Worm (Caenorhabditis elegans) whole organism, late embryonic: Measurements from ENCODE around the gene cogc-8.

Experiments
- F13H6.1 ChIP-seq: sonication (generic microtip); optimal IDR thresholded peaks from 2 replicates; lab custom pipeline; 2016; ENCODE audit warnings: missing genetic modification characterization, missing compliant biosample characterization
- K02D7.2 ChIP-seq: sonication (generic microtip); optimal IDR thresholded peaks from 2 replicates; lab custom pipeline; 2017; ENCODE audit warnings: mild to moderate bottlenecking, missing genetic modification characterization, missing compliant biosample characterization
- T23F11.4 ChIP-seq: fragments of 200-800 bp; sonication (Bioruptor generic); optimal IDR thresholded peaks from 2 replicates; lab custom pipeline; 2018; ENCODE audit warnings: mild to moderate bottlenecking, missing genetic modification characterization, missing compliant biosample characterization
- Y22D7AL.16 ChIP-seq: sonication (generic microtip); optimal IDR thresholded peaks from 2 replicates; lab custom pipeline; 2016; ENCODE audit warnings: missing genetic modification characterization, missing compliant biosample characterization
- ahr-1 ChIP-seq: sonication (generic microtip); optimal IDR thresholded peaks from 2 replicates; lab custom pipeline; 2016; ENCODE audit warnings: missing genetic modification characterization, missing compliant biosample characterization
- ama-1 ChIP-seq: fragments of 150-350 bp; optimal IDR thresholded peaks from 2 replicates; lab custom pipeline; 2014
- ceh-14 ChIP-seq: sonication (generic microtip); optimal IDR thresholded peaks from 2 replicates; lab custom pipeline; 2016; ENCODE audit warnings: missing genotype, missing genetic modification characterization, missing compliant biosample characterization
- ceh-18 ChIP-seq: sonication (generic microtip); optimal IDR thresholded peaks from 2 replicates; lab custom pipeline; 2016; ENCODE audit warnings: missing genetic modification characterization, missing compliant biosample characterization
- ceh-19 ChIP-seq: fragments of 200-800 bp; sonication (Bioruptor generic); optimal IDR thresholded peaks from 2 replicates; lab custom pipeline; 2018; ENCODE audit warnings: mild to moderate bottlenecking, missing genetic modification characterization, missing compliant biosample characterization
- ceh-24 ChIP-seq: sonication (generic microtip); optimal IDR thresholded peaks from 2 replicates; lab custom pipeline; 2016; ENCODE audit warnings: mild to moderate bottlenecking, missing genetic modification characterization, missing compliant biosample characterization
- ceh-30 ChIP-seq: fragments of 150-350 bp; optimal IDR thresholded peaks from 2 replicates; lab custom pipeline; 2014; ENCODE audit warnings: missing biosample characterization, missing genetic modification characterization
- ceh-31 ChIP-seq: sonication (generic microtip); optimal IDR thresholded peaks from 2 replicates; lab custom pipeline; 2016; ENCODE audit warnings: missing genetic modification characterization, missing compliant biosample characterization
- ceh-45 ChIP-seq: fragments of 200-800 bp; sonication (Bioruptor generic); IDR thresholded peaks from 2 replicates; pipeline ENCODE4 v1.3.6; 2022; ENCODE audit warnings: missing genetic modification reagents, missing genetic modification characterization, missing compliant biosample characterization
- ceh-48 ChIP-seq: sonication (generic microtip); optimal IDR thresholded peaks from 2 replicates; lab custom pipeline; 2016; ENCODE audit warnings: missing genetic modification characterization, inconsistent platforms, missing compliant biosample characterization
- ceh-6 ChIP-seq: fragments of 200-800 bp; sonication (Bioruptor generic); optimal IDR thresholded peaks from 2 replicates; lab custom pipeline; 2018; ENCODE audit warnings: mild to moderate bottlenecking, missing genetic modification characterization, missing compliant biosample characterization
- dmd-4 ChIP-seq: sonication (generic microtip); optimal IDR thresholded peaks from 2 replicates; lab custom pipeline; 2016; ENCODE audit warnings: borderline replicate concordance, missing genetic modification characterization, missing compliant biosample characterization
- dve-1 ChIP-seq: sonication (generic microtip); optimal IDR thresholded peaks from 2 replicates; lab custom pipeline; 2017; ENCODE audit warnings: antibody characterized with exemption, mild to moderate bottlenecking, missing genetic modification characterization, missing compliant biosample characterization
- elt-2 ChIP-seq: sonication (generic microtip); optimal IDR thresholded peaks from 2 replicates; lab custom pipeline; 2016; ENCODE audit warnings: missing genetic modification reagents, missing genetic modification characterization, missing compliant biosample characterization
- elt-4 ChIP-seq: sonication (generic microtip); optimal IDR thresholded peaks from 2 replicates; lab custom pipeline; 2016; ENCODE audit warnings: missing genetic modification characterization, missing compliant biosample characterization
- eyg-1 ChIP-seq: sonication (generic microtip); optimal IDR thresholded peaks from 2 replicates; lab custom pipeline; 2016; ENCODE audit warnings: missing genotype, missing genetic modification characterization, missing compliant biosample characterization
- fkh-10 ChIP-seq: fragments of 150-350 bp; optimal IDR thresholded peaks from 2 replicates; lab custom pipeline; 2014; ENCODE audit warnings: missing biosample characterization, missing genetic modification reagents, missing genetic modification characterization
- gmeb-2 ChIP-seq: sonication (generic microtip); optimal IDR thresholded peaks from 2 replicates; lab custom pipeline; 2016; ENCODE audit warnings: missing genetic modification characterization, inconsistent platforms, missing compliant biosample characterization
- hlh-13 ChIP-seq: fragments of 200-800 bp; sonication (Bioruptor generic); optimal IDR thresholded peaks from 2 replicates; lab custom pipeline; 2018; ENCODE audit warnings: mild to moderate bottlenecking, missing genetic modification characterization, missing compliant biosample characterization
- hlh-15 ChIP-seq: sonication (generic microtip); optimal IDR thresholded peaks from 2 replicates; lab custom pipeline; 2016; ENCODE audit warnings: missing genetic modification characterization, missing compliant biosample characterization
- hlh-30 ChIP-seq: sonication (generic microtip); optimal IDR thresholded peaks from 2 replicates; lab custom pipeline; 2017; ENCODE audit warnings: antibody characterized with exemption, missing genetic modification characterization, missing compliant biosample characterization; ENCODE audit not compliant: insufficient read depth
- hlh-8 ChIP-seq: sonication (generic microtip); optimal IDR thresholded peaks from 2 replicates; lab custom pipeline; 2016; ENCODE audit warnings: missing genotype, missing genetic modification characterization, missing compliant biosample characterization
- madf-2 ChIP-seq: sonication (generic microtip); optimal IDR thresholded peaks from 2 replicates; lab custom pipeline; 2017; ENCODE audit warnings: missing genetic modification characterization, missing compliant biosample characterization
- mec-3 ChIP-seq: sonication (generic microtip); optimal IDR thresholded peaks from 2 replicates; lab custom pipeline; 2016; ENCODE audit warnings: borderline replicate concordance, missing genetic modification characterization, missing compliant biosample characterization
- nhr-11 ChIP-seq: fragments of 150-350 bp; optimal IDR thresholded peaks from 2 replicates; lab custom pipeline; 2014; ENCODE audit warnings: missing biosample characterization, missing genetic modification characterization
- nhr-232 ChIP-seq: sonication (generic microtip); optimal IDR thresholded peaks from 2 replicates; lab custom pipeline; 2016; ENCODE audit warnings: missing genetic modification characterization, missing compliant biosample characterization
- odd-2 ChIP-seq: sonication (generic microtip); optimal IDR thresholded peaks from 2 replicates; lab custom pipeline; 2017; ENCODE audit warnings: antibody characterized with exemption, mild to moderate bottlenecking, missing genetic modification characterization, missing compliant biosample characterization
- pax-1 ChIP-seq: fragments of 150-350 bp; optimal IDR thresholded peaks from 2 replicates; lab custom pipeline; 2014; ENCODE audit warnings: missing biosample characterization, missing genetic modification characterization
- pha-2 ChIP-seq: sonication (generic microtip); optimal IDR thresholded peaks from 2 replicates; lab custom pipeline; 2017; ENCODE audit warnings: mild to moderate bottlenecking, missing genetic modification characterization, missing compliant biosample characterization
- pqm-1 ChIP-seq: sonication (generic microtip); optimal IDR thresholded peaks from 2 replicates; lab custom pipeline; 2016; ENCODE audit warnings: missing genetic modification characterization, missing compliant biosample characterization
- pros-1 ChIP-seq: fragments of 150-350 bp; optimal IDR thresholded peaks from 2 replicates; lab custom pipeline; 2014; ENCODE audit warnings: missing biosample characterization, missing genetic modification reagents, missing genetic modification characterization
- ref-2 ChIP-seq: sonication (generic microtip); optimal IDR thresholded peaks from 2 replicates; lab custom pipeline; 2016; ENCODE audit warnings: missing genetic modification characterization, missing compliant biosample characterization
- rnt-1 ChIP-seq: sonication (generic microtip); optimal IDR thresholded peaks from 2 replicates; lab custom pipeline; 2016; ENCODE audit warnings: missing genetic modification characterization, missing compliant biosample characterization
- sox-2 ChIP-seq: fragments of 200-800 bp; sonication (Bioruptor generic); IDR thresholded peaks from 2 replicates; pipeline ENCODE4 v1.3.6; 2022; ENCODE audit warnings: missing genetic modification reagents, missing genetic modification characterization, missing compliant biosample characterization
- sox-4 ChIP-seq: sonication (generic microtip); optimal IDR thresholded peaks from 2 replicates; lab custom pipeline; 2017; ENCODE audit warnings: mild to moderate bottlenecking, missing genetic modification characterization, inconsistent platforms, missing compliant biosample characterization
- syd-9 ChIP-seq: sonication (generic microtip); optimal IDR thresholded peaks from 2 replicates; lab custom pipeline; 2016; ENCODE audit warnings: mild to moderate bottlenecking, missing genetic modification characterization, moderate library complexity, missing compliant biosample characterization
- tbx-7 ChIP-seq: sonication (generic microtip); optimal IDR thresholded peaks from 2 replicates; lab custom pipeline; 2016; ENCODE audit warnings: missing genotype, missing genetic modification characterization, missing compliant biosample characterization
- unc-55 ChIP-seq: sonication (generic microtip); optimal IDR thresholded peaks from 2 replicates; lab custom pipeline; 2017; ENCODE audit warnings: missing biosample characterization, missing genetic modification reagents, missing genetic modification characterization
- unc-86 ChIP-seq: sonication (generic microtip); optimal IDR thresholded peaks from 2 replicates; lab custom pipeline; 2016; ENCODE audit warnings: missing genetic modification characterization, missing compliant biosample characterization
- zip-5 ChIP-seq: sonication (generic microtip); optimal IDR thresholded peaks from 2 replicates; lab custom pipeline; 2016; ENCODE audit warnings: missing genetic modification characterization, missing compliant biosample characterization
- ztf-16 ChIP-seq: sonication (generic microtip); optimal IDR thresholded peaks from 2 replicates; lab custom pipeline; 2017; ENCODE audit warnings: missing genetic modification characterization, missing compliant biosample characterization

Gene cogc-8

ce11 chrIV:192046-192445 lies 48.2 kb upstream of the cogc-8 start, which contains the start of gene Y38C1AA.12 (continued):
- peak; percentile 65 for TF ChIP-seq ceh-14 (tag; lab: Kevin White, UChicago)
- TF ChIP-seq nhr-232 (tag; lab: Kevin White, UChicago) = no peak
- TF ChIP-seq madf-2 (tag; lab: Kevin White, UChicago) = no peak
- TF ChIP-seq nhr-11 (tag; lab: Kevin White, UChicago) = no peak
- peak; percentile 89 for TF ChIP-seq ref-2

ce11 chrIV:194442-194841 lies 45.8 kb upstream of the cogc-8 start, which contains the start of gene csn-3:
csn-3 (plus strand) TSS chrIV:194742.
- TF ChIP-seq Y22D7AL.16 (no peak), F13H6.1 (no peak), odd-2 (no peak), ceh-6 (GFP tag; lab: Kevin White, UChicago) (no peak), ceh-24 (tag; lab: Kevin White, UChicago) (no peak), elt-2 (tag; lab: Kevin White, UChicago) (no peak), hlh-13 (no peak), hlh-30 (tag; lab: Kevin White, UChicago) (no peak), pha-2 (no peak), hlh-8 (tag; lab: Kevin White, UChicago) (no peak), ztf-16 (no peak), ceh-31 (no peak), ahr-1 (tag; lab: Kevin White, UChicago) (no peak), tbx-7 (tag; lab: Kevin White, UChicago) (no peak), pax-1 (tag; lab: Kevin White, UChicago) (no peak), sox-2 (no peak), hlh-15 (tag; lab: Kevin White, UChicago) (no peak), dmd-4 (tag; lab: Kevin White, UChicago) (no peak), ceh-19 (GFP tag; lab: Kevin White, UChicago) (no peak), elt-4 (tag; lab: Kevin White, UChicago) (no peak)

ce11 chrIV:202921-203652 lies 37.2 kb upstream of the cogc-8 start, which contains the start of gene gfrp-1:
gfrp-1 (plus strand) TSS chrIV:203602.
- TF ChIP-seq syd-9 (tag; lab: Kevin White, UChicago) (no peak), pqm-1 (tag; lab: Kevin White, UChicago) (no peak), fkh-10 (GFP tag; lab: Kevin White, UChicago) (no peak), ceh-18 (tag; lab: Kevin White, UChicago) (no peak), pax-1 (tag; lab: Kevin White, UChicago) (no peak), zip-5 (no peak), unc-86 (tag; lab: Kevin White, UChicago) (no peak), K02D7.2 (tag; lab: Kevin White, UChicago) (no peak), sox-4 (tag; lab: Kevin White, UChicago) (no peak), ceh-14 (tag; lab: Kevin White, UChicago) (no peak), eyg-1 (tag; lab: Kevin White, UChicago) (no peak), rnt-1 (tag; lab: Kevin White, UChicago) (no peak), gmeb-2 (tag; lab: Kevin White, UChicago) (no peak)

- TF ChIP-seq dve-1 = no peak
- TF ChIP-seq T23F11.4 (GFP tag; lab: Kevin White, UChicago) = no peak
- TF ChIP-seq hlh-8 (tag; lab: Kevin White, UChicago) = no peak
- TF ChIP-seq unc-55 (GFP tag; lab: Kevin White, UChicago) = no peak
- TF ChIP-seq pros-1 (tag; lab: Kevin White, UChicago) = no peak
- no peak for TF ChIP-seq gmeb-2 (tag; lab: Kevin White, UChicago)
- TF ChIP-seq pax-1 (tag; lab: Kevin White, UChicago) = no peak
- TF ChIP-seq ceh-48 = no peak
- TF ChIP-seq mec-3 (tag; lab: Kevin White, UChicago) = no peak
- no peak for TF ChIP-seq ama-1
- no peak for TF ChIP-seq ref-2
- no peak for TF ChIP-seq zip-5
- no peak for TF ChIP-seq ceh-31
- no peak for TF ChIP-seq ceh-45 (GFP tag; lab: Robert Waterston, UW)
- TF ChIP-seq hlh-15 (tag; lab: Kevin White, UChicago) = no peak
- no peak for TF ChIP-seq ceh-14 (tag; lab: Kevin White, UChicago)
- TF ChIP-seq ceh-30 (tag; lab: Kevin White, UChicago) = no peak
Measured at ce11 chrIV:204998-205397, 35.3 kb upstream of the cogc-8 start, which contains the start of gene coa-1. coa-1 (plus strand) TSS chrIV:205298.
